Worm (Caenorhabditis elegans): Measurements from ENCODE around the gene tba-9.
A peak's percentile ranks its signal among the peaks of the same experiment; 100 is the strongest.

Gene tba-9

DNA sequence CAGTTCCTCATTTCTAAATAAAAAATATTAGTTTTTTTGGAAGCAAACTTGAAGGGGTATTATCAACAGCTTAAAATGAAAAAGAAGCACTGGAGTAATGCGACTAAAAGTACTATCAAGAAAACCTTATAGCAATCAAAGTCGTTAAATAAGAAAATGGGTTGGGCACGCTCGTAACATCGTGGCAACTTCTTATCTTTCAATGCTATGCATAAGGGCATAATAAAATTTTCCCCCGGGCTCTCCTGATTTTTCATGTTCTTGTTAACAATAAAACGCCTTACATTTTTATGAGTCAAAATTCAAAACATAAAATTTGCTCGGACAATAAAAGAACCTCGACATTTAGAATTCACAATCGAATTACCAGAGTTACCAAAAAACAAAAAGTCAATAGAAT, 9.0 kb upstream of the tba-9 start, which contains the start of gene irg-7:
Gene irg-7, minus strand, starts transcription at position 23 of the 400 bp plus-strand sequence.
- peak; percentile 79 for TF ChIP-seq elt-2 (tag; optimal IDR thresholded peaks at IDR 0.05)
- TF ChIP-seq skn-1 (tag; optimal IDR thresholded peaks at IDR 0.05): no peak
- TF ChIP-seq pqm-1 (tag; optimal IDR thresholded peaks at IDR 0.05): peak; percentile 74

DNA sequence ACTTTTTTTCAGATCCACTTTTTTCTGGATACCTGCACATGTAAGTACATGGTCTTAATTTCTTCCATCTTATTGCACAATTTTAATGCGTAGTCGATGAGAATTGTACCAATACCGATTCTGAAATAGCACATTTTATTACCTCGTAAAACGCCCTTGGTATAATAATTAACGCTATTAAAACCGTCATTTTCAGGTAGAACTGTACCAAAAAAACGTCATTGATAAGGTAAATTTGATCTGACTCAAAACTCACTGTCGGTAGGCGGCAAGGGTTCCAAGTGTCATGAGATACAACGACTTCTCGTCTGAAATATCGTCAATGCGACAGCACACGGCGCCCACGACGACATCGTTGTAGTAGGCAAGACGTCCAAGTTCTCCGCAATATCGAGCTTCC, 8.2 kb upstream of the tba-9 start:
- TF ChIP-seq ama-1 (optimal IDR thresholded peaks at IDR 0.05): no peak
- TF ChIP-seq nhr-67 (tag; optimal IDR thresholded peaks at IDR 0.05): no peak
- TF ChIP-seq lin-39 (tag; optimal IDR thresholded peaks at IDR 0.05): no peak
- no peak for TF ChIP-seq unc-62 (GFP tag; optimal IDR thresholded peaks at IDR 0.05)
- TF ChIP-seq ztf-11 (tag; optimal IDR thresholded peaks at IDR 0.05): no peak
- TF ChIP-seq elt-2 (tag; optimal IDR thresholded peaks at IDR 0.05): peak; percentile 65
- TF ChIP-seq nfya-1 (tag; optimal IDR thresholded peaks at IDR 0.05; ENCODE audit: insufficient read depth): no peak
- no peak for TF ChIP-seq eor-1 (tag; optimal IDR thresholded peaks at IDR 0.05)
- peak; percentile 23 for TF ChIP-seq pqm-1 (tag; optimal IDR thresholded peaks at IDR 0.05)
- TF ChIP-seq lsy-12 (tag; optimal IDR thresholded peaks at IDR 0.05): no peak
- TF ChIP-seq elt-1 (tag; optimal IDR thresholded peaks at IDR 0.05): no peak

DNA sequence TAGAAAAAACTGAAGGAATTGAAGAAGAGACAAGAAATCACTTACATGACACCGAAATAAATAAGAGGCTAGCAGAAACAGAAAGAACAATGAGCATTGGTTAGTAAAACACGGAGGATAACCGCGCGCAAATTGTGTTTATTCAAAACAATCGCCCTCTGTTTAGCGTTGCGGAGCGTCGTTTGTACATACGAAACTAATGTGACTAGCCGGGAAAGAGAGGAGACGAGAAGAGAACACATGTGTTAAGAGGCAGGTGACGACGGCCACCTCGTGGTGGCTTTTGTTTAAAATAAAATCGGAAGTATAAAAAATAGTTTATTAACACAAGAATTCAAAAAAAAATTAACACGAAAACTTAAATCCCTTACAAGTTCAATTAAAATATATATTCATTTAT, 6.8 kb upstream of the tba-9 start, which contains the start of gene F40F4.7:
Gene F40F4.7, minus strand, starts transcription at position 122 of the 400 bp plus-strand sequence.
- TF ChIP-seq ztf-11 (tag; optimal IDR thresholded peaks at IDR 0.05) (no peak), egl-5 (tag; optimal IDR thresholded peaks at IDR 0.05) (peak; percentile 74), R02D3.7 (tag; optimal IDR thresholded peaks at IDR 0.05) (no peak), egl-27 (tag; optimal IDR thresholded peaks at IDR 0.05) (no peak), lin-15B (tag; optimal IDR thresholded peaks at IDR 0.05) (peak; percentile 35), nhr-77 (tag; optimal IDR thresholded peaks at IDR 0.05) (no peak), fkh-10 (GFP tag; optimal IDR thresholded peaks at IDR 0.05) (no peak), hmg-11 (tag; optimal IDR thresholded peaks at IDR 0.05) (peak; percentile 20), nhr-237 (tag; optimal IDR thresholded peaks at IDR 0.05) (no peak), nhr-25 (tag; optimal IDR thresholded peaks at IDR 0.05) (peak; percentile 47), pha-4 (tag; optimal IDR thresholded peaks at IDR 0.05) (peak; percentile 93), lsy-12 (tag; optimal IDR thresholded peaks at IDR 0.05) (no peak), unc-39 (tag; optimal IDR thresholded peaks at IDR 0.05) (no peak), elt-2 (tag; optimal IDR thresholded peaks at IDR 0.05) (peak; percentile 59), pqm-1 (tag; optimal IDR thresholded peaks at IDR 0.05) (peak; percentile 39), tbx-2 (tag; optimal IDR thresholded peaks at IDR 0.05) (no peak), jun-1 (tag; optimal IDR thresholded peaks at IDR 0.05) (peak; percentile 38), ztf-4 (tag; optimal IDR thresholded peaks at IDR 0.05) (no peak), elt-1 (tag; optimal IDR thresholded peaks at IDR 0.05) (no peak), fkh-2 (tag; optimal IDR thresholded peaks at IDR 0.05) (no peak), lin-39 (tag; optimal IDR thresholded peaks at IDR 0.05) (peak; percentile 45), nhr-23 (tag; optimal IDR thresholded peaks at IDR 0.05) (peak; percentile 49), ceh-16 (tag; optimal IDR thresholded peaks at IDR 0.05) (no peak), ZK546.5 (tag; optimal IDR thresholded peaks at IDR 0.05) (no peak), ceh-28 (tag; optimal IDR thresholded peaks at IDR 0.05) (no peak), nhr-11 (tag; optimal IDR thresholded peaks at IDR 0.05) (no peak), ceh-82 (tag; optimal IDR thresholded peaks at IDR 0.05) (no peak), elt-3 (tag; optimal IDR thresholded peaks at IDR 0.05) (no peak), skn-1 (tag; optimal IDR thresholded peaks at IDR 0.05) (no peak)

DNA sequence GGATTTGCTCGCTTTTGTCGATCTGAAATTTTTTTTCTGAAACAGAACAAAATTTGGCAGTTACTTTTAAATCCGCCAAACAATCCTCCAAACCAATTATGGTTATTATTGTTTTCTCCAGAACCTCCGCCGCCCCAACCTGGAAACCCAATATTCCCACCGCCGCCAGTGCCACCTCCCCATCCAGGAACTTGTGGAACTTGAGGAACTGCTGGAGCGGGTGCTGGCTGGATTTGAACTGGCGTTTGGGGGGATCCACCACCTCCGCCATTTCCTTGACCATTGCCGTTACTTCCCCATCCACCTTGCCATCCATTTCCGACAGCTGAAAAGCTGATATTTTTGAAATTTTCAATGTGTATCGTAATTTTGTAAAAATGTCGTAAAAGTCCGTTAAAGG, 4.8 kb upstream of the tba-9 start:
- TF ChIP-seq nhr-11 (tag; optimal IDR thresholded peaks at IDR 0.05) (no peak), daf-12 (tag; optimal IDR thresholded peaks at IDR 0.05) (no peak), nhr-23 (tag; optimal IDR thresholded peaks at IDR 0.05) (no peak), fkh-10 (GFP tag; optimal IDR thresholded peaks at IDR 0.05) (no peak), nfya-1 (tag; optimal IDR thresholded peaks at IDR 0.05; ENCODE audit: insufficient read depth) (no peak), pha-4 (tag; optimal IDR thresholded peaks at IDR 0.05) (no peak), nhr-237 (tag; optimal IDR thresholded peaks at IDR 0.05) (no peak), lsy-12 (tag; optimal IDR thresholded peaks at IDR 0.05) (no peak), ztf-4 (tag; optimal IDR thresholded peaks at IDR 0.05) (no peak), ZK546.5 (tag; optimal IDR thresholded peaks at IDR 0.05) (no peak), unc-39 (tag; optimal IDR thresholded peaks at IDR 0.05) (no peak), ceh-16 (tag; optimal IDR thresholded peaks at IDR 0.05) (no peak), eor-1 (tag; optimal IDR thresholded peaks at IDR 0.05) (no peak), nhr-12 (tag; optimal IDR thresholded peaks at IDR 0.05) (no peak), R02D3.7 (tag; optimal IDR thresholded peaks at IDR 0.05) (no peak), elt-3 (tag; optimal IDR thresholded peaks at IDR 0.05) (no peak)
